Worm (Caenorhabditis elegans) whole organism, L4 larva: Measurements from ENCODE around the gene Y53G8AL.3.

Experiments used
- D1046.2 ChIP-seq: fragments of 200-800 bp; sonication (Bioruptor generic); IDR thresholded peaks from 2 replicates; pipeline ENCODE4 v1.3.6; 2022; ENCODE audit warnings: missing genetic modification characterization, missing compliant biosample characterization
- F26F4.8 ChIP-seq: fragments of 200-800 bp; sonication (Bioruptor generic); conservative IDR thresholded peaks from 2 replicates; pipeline ENCODE4 v1.3.6; 2022; ENCODE audit warnings: missing genetic modification characterization, missing compliant biosample characterization
- F49E8.2 ChIP-seq: sonication (generic microtip); optimal IDR thresholded peaks from 2 replicates; lab custom pipeline; 2016; ENCODE audit warnings: missing compliant biosample characterization, mild to moderate bottlenecking, missing genetic modification characterization, borderline replicate concordance
- T26A8.4 ChIP-seq: fragments of 200-800 bp; sonication (Bioruptor generic); IDR thresholded peaks from 2 replicates; pipeline ENCODE4 v1.3.6; 2022; ENCODE audit warnings: missing genetic modification characterization, missing compliant biosample characterization
- Y105C5A.15 ChIP-seq: fragments of 200-800 bp; sonication (Bioruptor generic); IDR thresholded peaks from 2 replicates; pipeline ENCODE4 v1.3.6; 2022; ENCODE audit warnings: missing genetic modification characterization, missing compliant biosample characterization
- Y5F2A.4 ChIP-seq: fragments of 200-800 bp; sonication (Bioruptor generic); optimal IDR thresholded peaks from 2 replicates; lab custom pipeline; 2018; ENCODE audit warnings: mild to moderate bottlenecking, missing genetic modification characterization, missing compliant biosample characterization
- ZK337.2 ChIP-seq: fragments of 200-800 bp; sonication (Bioruptor generic); IDR thresholded peaks from 2 replicates; pipeline ENCODE4 v1.3.6; 2022; ENCODE audit warnings: missing genetic modification reagents, missing genetic modification characterization, missing compliant biosample characterization
- ZK546.5 ChIP-seq, 2 experiments: sonication (generic microtip); optimal IDR thresholded peaks; 2 replicates each; lab custom pipeline; 2017; ENCODE audit warnings: missing biosample characterization in 2 of 2, missing genetic modification characterization in 2 of 2
- aha-1 ChIP-seq: fragments of 150-350 bp; peaks from one replicate; lab custom pipeline; 2014; ENCODE audit warnings: missing biosample characterization, missing genetic modification characterization
- ceh-20 ChIP-seq: fragments of 200-800 bp; sonication (Bioruptor generic); IDR thresholded peaks from 2 replicates; pipeline ENCODE4 v1.3.6; 2022; ENCODE audit warnings: missing genetic modification reagents, missing genetic modification characterization, missing compliant biosample characterization
- ceh-82 ChIP-seq: sonication (generic microtip); optimal IDR thresholded peaks from 2 replicates; lab custom pipeline; 2017; ENCODE audit warnings: missing biosample characterization, missing genetic modification characterization
- daf-19 ChIP-seq: fragments of 200-800 bp; sonication (Bioruptor generic); conservative IDR thresholded peaks from 2 replicates; pipeline ENCODE4 v1.3.6; 2022; ENCODE audit warnings: missing genetic modification characterization, missing compliant biosample characterization
- dmd-6 ChIP-seq: fragments of 200-800 bp; sonication (Bioruptor generic); IDR thresholded peaks from 2 replicates; pipeline ENCODE4 v1.3.6; 2022; ENCODE audit warnings: missing genetic modification reagents, missing genetic modification characterization, missing compliant biosample characterization
- dmd-9 ChIP-seq: fragments of 200-800 bp; sonication (Bioruptor generic); IDR thresholded peaks from 2 replicates; pipeline ENCODE4 v1.3.6; 2022; ENCODE audit warnings: missing genetic modification reagents, missing genetic modification characterization, missing compliant biosample characterization
- dpl-1 ChIP-seq: fragments of 150-350 bp; optimal IDR thresholded peaks from 2 replicates; lab custom pipeline; 2014; ENCODE audit warnings: missing biosample characterization, missing genetic modification reagents, missing genetic modification characterization
- egl-27 ChIP-seq: sonication (generic microtip); optimal IDR thresholded peaks from 3 replicates; lab custom pipeline; 2017; ENCODE audit warnings: missing biosample characterization, missing genetic modification reagents, missing genetic modification characterization
- fos-1 ChIP-seq: fragments of 150-350 bp; optimal IDR thresholded peaks from 2 replicates; lab custom pipeline; 2014; ENCODE audit warnings: missing biosample characterization, missing genetic modification characterization
- hlh-11 ChIP-seq: fragments of 200-800 bp; sonication (Bioruptor generic); optimal IDR thresholded peaks from 2 replicates; lab custom pipeline; 2018; ENCODE audit warnings: mild to moderate bottlenecking, missing genetic modification characterization, missing compliant biosample characterization
- hlh-30 ChIP-seq: sonication (generic microtip); optimal IDR thresholded peaks from 2 replicates; lab custom pipeline; 2017; ENCODE audit warnings: antibody characterized with exemption, mild to moderate bottlenecking, missing genetic modification characterization, missing compliant biosample characterization; ENCODE audit not compliant: insufficient read depth
- hmg-1.1 ChIP-seq: fragments of 200-800 bp; sonication (Bioruptor generic); IDR thresholded peaks from 2 replicates; pipeline ENCODE4 v1.3.6; 2022; ENCODE audit warnings: missing genetic modification reagents, missing genetic modification characterization, missing compliant biosample characterization
- jun-1 ChIP-seq: fragments of 150-350 bp; optimal IDR thresholded peaks from 2 replicates; lab custom pipeline; 2014; ENCODE audit warnings: missing biosample characterization, missing genetic modification reagents, missing genetic modification characterization
- lin-1 ChIP-seq: fragments of 200-800 bp; sonication (Bioruptor generic); IDR thresholded peaks from 2 replicates; pipeline ENCODE4 v1.3.6; 2022; ENCODE audit warnings: missing genetic modification reagents, missing genetic modification characterization, missing compliant biosample characterization
- lin-13 ChIP-seq: fragments of 150-350 bp; optimal IDR thresholded peaks from 2 replicates; lab custom pipeline; 2014; ENCODE audit warnings: missing biosample characterization, missing genetic modification reagents, missing genetic modification characterization
- lin-15B ChIP-seq: fragments of 150-350 bp; sonication (generic microtip); optimal IDR thresholded peaks from 3 replicates; lab custom pipeline; 2014; ENCODE audit warnings: missing biosample characterization, missing genetic modification characterization
- lin-38 ChIP-seq: fragments of 200-800 bp; sonication (Bioruptor generic); IDR thresholded peaks from 2 replicates; pipeline ENCODE4 v1.3.6; 2022; ENCODE audit warnings: missing genetic modification reagents, missing genetic modification characterization, missing compliant biosample characterization
- lsy-2 ChIP-seq, 2 experiments: fragments of 150-350 bp in 1 of 2; sonication (generic microtip) in 1 of 2; optimal IDR thresholded peaks; 2 replicates each; lab custom pipeline; 2014 to 2017; ENCODE audit warnings: missing biosample characterization in 2 of 2, missing genetic modification characterization in 2 of 2
- madf-9 ChIP-seq: fragments of 200-800 bp; sonication (Bioruptor generic); conservative IDR thresholded peaks from 2 replicates; pipeline ENCODE4 v1.3.6; 2022; ENCODE audit warnings: missing genetic modification reagents, missing genetic modification characterization, missing compliant biosample characterization
- mes-2 ChIP-seq: sonication (generic microtip); optimal IDR thresholded peaks from 2 replicates; lab custom pipeline; 2016; ENCODE audit warnings: missing genotype, mild to moderate bottlenecking, missing genetic modification characterization, missing compliant biosample characterization; ENCODE audit not compliant: poor library complexity, severe bottlenecking
- nhr-10 ChIP-seq: fragments of 150-350 bp; optimal IDR thresholded peaks from 2 replicates; lab custom pipeline; 2014; ENCODE audit warnings: missing biosample characterization, missing genetic modification characterization
- nhr-11 ChIP-seq: fragments of 150-350 bp; optimal IDR thresholded peaks from 2 replicates; lab custom pipeline; 2014; ENCODE audit warnings: missing biosample characterization, missing genetic modification characterization
- nhr-111 ChIP-seq: fragments of 200-800 bp; sonication (Bioruptor generic); optimal IDR thresholded peaks from 2 replicates; lab custom pipeline; 2018; ENCODE audit warnings: mild to moderate bottlenecking, missing genetic modification characterization, missing compliant biosample characterization
- nhr-6 ChIP-seq: fragments of 150-350 bp; optimal IDR thresholded peaks from 2 replicates; lab custom pipeline; 2014; ENCODE audit warnings: missing biosample characterization, missing genetic modification characterization
- php-3 ChIP-seq: fragments of 200-800 bp; sonication (Bioruptor generic); IDR thresholded peaks from 2 replicates; pipeline ENCODE4 v1.3.6; 2022; ENCODE audit warnings: missing genetic modification reagents, missing genetic modification characterization, missing compliant biosample characterization
- rbr-2 ChIP-seq: sonication (generic microtip); optimal IDR thresholded peaks from 2 replicates; lab custom pipeline; 2016; ENCODE audit warnings: missing genotype, missing genetic modification characterization, missing compliant biosample characterization
- set-16 ChIP-seq: fragments of 200-800 bp; sonication (Bioruptor generic); IDR thresholded peaks from 2 replicates; pipeline ENCODE4 v1.3.6; 2022; ENCODE audit warnings: missing genetic modification reagents, missing genetic modification characterization, missing compliant biosample characterization
- spr-1 ChIP-seq: sonication (generic microtip); optimal IDR thresholded peaks from 2 replicates; lab custom pipeline; 2016; ENCODE audit warnings: mild to moderate bottlenecking, missing genetic modification characterization, missing compliant biosample characterization
- spr-3 ChIP-seq: fragments of 200-800 bp; sonication (Bioruptor generic); optimal IDR thresholded peaks from 2 replicates; lab custom pipeline; 2018; ENCODE audit warnings: mild to moderate bottlenecking, missing genetic modification characterization, missing compliant biosample characterization
- unc-130 ChIP-seq: sonication (generic microtip); optimal IDR thresholded peaks from 2 replicates; lab custom pipeline; 2016; ENCODE audit warnings: missing genetic modification reagents, missing genetic modification characterization, missing compliant biosample characterization
- unc-39 ChIP-seq: sonication (generic microtip); optimal IDR thresholded peaks from 2 replicates; lab custom pipeline; 2017; ENCODE audit warnings: missing biosample characterization, missing genetic modification characterization
- unc-62 ChIP-seq, 3 experiments: fragments of 150-350 bp in 1 of 3; sonication (generic microtip); optimal IDR thresholded peaks in 2 of 3; peaks in 1 of 3; 1 replicate in 1 of 3; 2 replicates in 2 of 3; lab custom pipeline; 2014 to 2017; ENCODE audit warnings: missing biosample characterization in 3 of 3, missing genetic modification characterization in 3 of 3, missing genetic modification reagents in 3 of 3, missing genotype in 1 of 3
- vab-7 ChIP-seq: fragments of 200-800 bp; sonication (Bioruptor generic); IDR thresholded peaks from 2 replicates; pipeline ENCODE4 v1.3.6; 2022; ENCODE audit warnings: missing genetic modification reagents, missing genetic modification characterization, missing compliant biosample characterization
- zag-1 ChIP-seq: fragments of 150-350 bp; optimal IDR thresholded peaks from 2 replicates; lab custom pipeline; 2014; ENCODE audit warnings: missing biosample characterization, missing genetic modification characterization
- zfp-3 ChIP-seq: fragments of 200-800 bp; sonication (Bioruptor generic); conservative IDR thresholded peaks from 2 replicates; pipeline ENCODE4 v1.3.6; 2022; ENCODE audit warnings: missing genetic modification reagents, missing genetic modification characterization, missing compliant biosample characterization

Gene Y53G8AL.3

DNA sequence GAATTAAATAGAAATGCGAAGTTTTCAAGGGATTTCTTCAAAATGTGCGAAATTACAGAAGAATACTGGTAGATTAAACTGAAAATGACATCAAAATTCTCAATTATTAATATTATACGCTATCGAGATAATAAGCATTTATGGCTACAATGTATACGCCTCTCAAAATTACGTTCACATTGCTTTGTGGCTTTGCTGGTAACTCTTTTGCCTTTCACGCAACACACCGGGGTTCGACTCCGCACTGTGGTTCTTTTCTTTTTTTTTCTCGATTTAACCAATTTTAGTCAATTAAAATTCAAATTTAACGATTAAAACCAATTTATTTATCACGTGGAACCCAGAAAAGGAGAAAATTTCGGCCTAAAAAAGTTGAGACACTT is 3.9 kb downstream of the Y53G8AL.3 start (continued):
- TF ChIP-seq unc-130 (GFP tag; lab: Kevin White, UChicago) (no peak), nhr-111 (GFP tag; lab: Kevin White, UChicago) (no peak), fos-1 (tag; lab: Kevin White, UChicago) (no peak), ceh-20 (GFP tag; lab: Robert Waterston, UW) (no peak; the same call in 1 of the 2 replicates), hlh-11 (no peak), ZK337.2 (GFP tag; lab: Robert Waterston, UW) (peak; percentile 71), D1046.2 (GFP tag; lab: Robert Waterston, UW) (peak; percentile 84), egl-27 (tag; lab: Kevin White, UChicago) (no peak), vab-7 (peak; percentile 82), lin-15B (tag; lab: Kevin White, UChicago) (no peak)

DNA sequence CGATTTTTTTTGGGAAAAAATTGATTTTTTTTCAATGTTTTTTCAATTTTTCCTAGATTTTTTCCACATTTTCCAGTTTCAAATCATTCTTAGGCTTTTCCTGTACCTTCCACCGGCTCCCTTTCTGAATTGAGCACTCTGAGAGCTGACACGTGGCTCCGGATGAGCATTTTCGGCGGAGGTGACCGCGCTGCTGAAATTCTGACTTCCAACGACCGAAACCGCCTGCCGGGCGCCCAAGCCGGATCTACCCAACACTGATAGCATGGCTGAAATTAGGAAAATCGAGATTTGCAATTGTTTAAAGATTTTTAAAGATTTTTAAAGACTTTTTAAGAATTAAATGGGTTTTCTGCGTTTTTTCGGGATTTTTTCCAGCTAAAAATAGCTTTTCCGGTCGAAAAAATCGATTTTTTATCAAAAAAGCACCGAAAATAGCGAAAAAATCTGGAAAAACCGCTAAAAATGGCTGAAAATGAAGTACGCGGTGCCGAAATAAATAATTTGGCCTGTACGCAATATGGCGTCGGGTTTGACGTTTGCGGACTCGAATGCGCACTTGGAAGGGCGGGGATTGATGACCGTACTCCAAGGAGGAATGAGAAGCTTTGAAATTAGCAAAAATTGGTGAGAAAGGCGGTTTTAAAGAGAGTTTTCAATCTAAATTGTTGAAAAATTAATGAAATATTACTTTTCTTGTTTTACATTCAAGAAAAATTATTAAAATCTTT is 4.5 kb downstream of the Y53G8AL.3 start, which contains the start of gene nduf-9:
Gene nduf-9 (minus strand): TSS at position 269 of the 731 bp plus-strand sequence.
- TF ChIP-seq hmg-1.1 (GFP tag; lab: Robert Waterston, UW): peak; percentile 8; the same call in 1 of the 2 replicates
- no peak for TF ChIP-seq Y105C5A.15 (GFP tag; lab: Robert Waterston, UW)
- peak; percentile 9 for TF ChIP-seq lin-38 (GFP tag; lab: Robert Waterston, UW)
- TF ChIP-seq nhr-6 (tag; lab: Kevin White, UChicago): no peak
- peak; percentile 52; the same call in 1 of the 2 replicates for TF ChIP-seq set-16 (GFP tag; lab: Robert Waterston, UW)
- peak; percentile 30 to 95 for TF ChIP-seq lsy-2 (tag; optimal IDR thresholded peaks at IDR 0.05; lab: Kevin White, UChicago)
- no peak for TF ChIP-seq madf-9 (GFP tag; lab: Robert Waterston, UW)
- TF ChIP-seq rbr-2 (tag; lab: Kevin White, UChicago): peak; percentile 6
- peak in 1 of 2 experiments; percentile 63 for TF ChIP-seq unc-62 (GFP tag; optimal IDR thresholded peaks at IDR 0.05 in 1 of 2; lab: Kevin White, UChicago)
- TF ChIP-seq unc-62 (tag; optimal IDR thresholded peaks at IDR 0.05; lab: Kevin White, UChicago): no peak
- TF ChIP-seq ZK546.5 (tag; optimal IDR thresholded peaks at IDR 0.05; lab: Kevin White, UChicago): no peak
- TF ChIP-seq lin-13 (GFP tag; lab: Kevin White, UChicago): peak; percentile 29
- no peak for TF ChIP-seq T26A8.4 (GFP tag; lab: Robert Waterston, UW)
- no peak for TF ChIP-seq D1046.2 (GFP tag; lab: Robert Waterston, UW)
- no peak for TF ChIP-seq nhr-10 (tag; lab: Kevin White, UChicago)
- TF ChIP-seq unc-39 (tag; lab: Kevin White, UChicago): no peak
- TF ChIP-seq php-3 (GFP tag; lab: Robert Waterston, UW): no peak
- no peak for TF ChIP-seq ceh-82
- TF ChIP-seq lin-1 (GFP tag; lab: Robert Waterston, UW): no peak
- no peak for TF ChIP-seq F26F4.8
- TF ChIP-seq dpl-1 (GFP tag; lab: Kevin White, UChicago): peak; percentile 49
- TF ChIP-seq aha-1 (tag; lab: Kevin White, UChicago): peak; percentile 53
- no peak for TF ChIP-seq zag-1
- peak; percentile 11 for TF ChIP-seq hlh-30 (tag; lab: Kevin White, UChicago)
- no peak for TF ChIP-seq spr-3
- TF ChIP-seq dmd-9 (GFP tag; lab: Robert Waterston, UW): no peak
- TF ChIP-seq mes-2 (tag; lab: Kevin White, UChicago): peak; percentile 83
- TF ChIP-seq F49E8.2 (tag; lab: Kevin White, UChicago): no peak
- TF ChIP-seq dmd-6: no peak
- no peak for TF ChIP-seq jun-1 (tag; lab: Kevin White, UChicago)
- TF ChIP-seq zfp-3: no peak
- TF ChIP-seq daf-19 (GFP tag; lab: Robert Waterston, UW): no peak
- no peak for TF ChIP-seq spr-1 (tag; lab: Kevin White, UChicago)
- no peak for TF ChIP-seq nhr-11 (tag; lab: Kevin White, UChicago)
- no peak for TF ChIP-seq Y5F2A.4
